Worm (Caenorhabditis elegans) whole organism, L4/young adult: ENCODE results near the gene ZK262.8.

Experiments
- dao-5 ChIP-seq: sonication (generic microtip); optimal IDR thresholded peaks from 2 replicates; lab custom pipeline; 2016; ENCODE audit warnings: missing genotype, missing genetic modification characterization, moderate library complexity, missing compliant biosample characterization
- him-1 ChIP-seq: sonication (generic microtip); optimal IDR thresholded peaks from 2 replicates; lab custom pipeline; 2016; ENCODE audit warnings: missing genotype, missing genetic modification reagents, missing genetic modification characterization, missing compliant biosample characterization

DNA sequence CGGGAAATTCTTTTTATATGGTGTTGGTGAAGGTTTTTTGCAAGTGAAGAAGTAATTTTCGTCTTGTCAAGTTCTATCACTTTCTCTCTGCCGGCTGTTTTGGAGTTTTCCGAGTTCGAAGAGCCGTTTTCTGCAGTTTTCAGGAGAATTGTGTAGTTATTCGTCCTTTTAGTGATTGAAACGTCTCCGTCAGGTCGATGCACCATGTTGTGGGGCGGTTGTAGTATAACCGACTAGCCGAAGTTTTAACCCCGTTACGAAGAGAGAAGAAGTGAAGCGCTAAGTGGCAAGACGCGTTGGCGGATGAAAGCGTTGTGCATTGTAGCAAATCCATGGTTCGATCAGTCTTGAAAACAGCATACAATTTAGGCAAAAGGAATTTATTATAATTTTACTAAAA lies 35.4 kb upstream of the ZK262.8 start:
- no peak for TF ChIP-seq him-1
- TF ChIP-seq dao-5 = no peak
